Fruit fly (Drosophila melanogaster) whole organism, embryonic: ENCODE data around the gene Zn72D.

Source experiments
- B-H2 ChIP-seq: fragments of 200-800 bp; sonication (Bioruptor generic); optimal IDR thresholded peaks from 2 replicates; lab custom pipeline; 2018; ENCODE audit warnings: missing biosample characterization, mild to moderate bottlenecking, missing genetic modification characterization
- BEAF-32 ChIP-seq: fragments of 200-800 bp; sonication (Bioruptor generic); optimal IDR thresholded peaks from 3 replicates; lab custom pipeline; 2017; ENCODE audit warnings: missing biosample characterization, missing genetic modification characterization, mild to moderate bottlenecking, moderate library complexity, missing genetic modification reagents
- CG10147 ChIP-seq: fragments of 200-800 bp; sonication (Bioruptor generic); optimal IDR thresholded peaks from 2 replicates; lab custom pipeline; 2019; ENCODE audit warnings: missing biosample characterization, mild to moderate bottlenecking, missing genetic modification characterization, moderate library complexity
- CG10274 ChIP-seq: fragments of 200-800 bp; sonication (Bioruptor generic); optimal IDR thresholded peaks from 3 replicates; lab custom pipeline; 2017; ENCODE audit warnings: missing biosample characterization, mild to moderate bottlenecking, missing genetic modification characterization
- CG10366 ChIP-seq: fragments of 200-800 bp; sonication (Bioruptor generic); IDR thresholded peaks from 2 replicates; pipeline ENCODE4 v1.3.6; 2022; ENCODE audit warnings: missing biosample characterization, missing genetic modification characterization
- CG11695 ChIP-seq: fragments of 200-800 bp; sonication (Bioruptor generic); IDR thresholded peaks from 3 replicates; pipeline ENCODE4 v1.3.6; 2022; ENCODE audit warnings: missing biosample characterization, missing genetic modification characterization
- CG18764 ChIP-seq: fragments of 200-800 bp; sonication (Bioruptor generic); optimal IDR thresholded peaks from 3 replicates; lab custom pipeline; 2016; ENCODE audit warnings: missing biosample characterization, missing genetic modification characterization
- CG2712 ChIP-seq: fragments of 200-800 bp; optimal IDR thresholded peaks from 3 replicates; lab custom pipeline; 2019; ENCODE audit warnings: missing biosample characterization, mild to moderate bottlenecking, missing genetic modification characterization, moderate library complexity
- CG32532 ChIP-seq: fragments of 200-800 bp; sonication (Bioruptor generic); IDR thresholded peaks from 2 replicates; pipeline ENCODE4 v1.3.6; 2022; ENCODE audit warnings: missing biosample characterization, missing genetic modification characterization
- CG3281 ChIP-seq: fragments of 200-800 bp; sonication (Bioruptor generic); optimal IDR thresholded peaks from 3 replicates; lab custom pipeline; 2017; ENCODE audit warnings: missing biosample characterization, mild to moderate bottlenecking, missing genetic modification characterization
- CG34224 ChIP-seq: fragments of 200-800 bp; sonication (Bioruptor generic); IDR thresholded peaks from 3 replicates; pipeline ENCODE4 v1.3.6; 2022; ENCODE audit warnings: missing biosample characterization, missing genetic modification characterization; ENCODE audit not compliant: partially characterized antibody
- CG3838 ChIP-seq: fragments of 200-800 bp; sonication (Bioruptor generic); optimal IDR thresholded peaks from 3 replicates; lab custom pipeline; 2016; ENCODE audit warnings: missing biosample characterization, missing genetic modification characterization
- CG4328 ChIP-seq: fragments of 200-800 bp; sonication (Bioruptor generic); optimal IDR thresholded peaks from 3 replicates; lab custom pipeline; 2017; ENCODE audit warnings: missing biosample characterization, missing genetic modification reagents, missing genetic modification characterization
- CG4404 ChIP-seq: fragments of 200-800 bp; sonication (Bioruptor generic); IDR thresholded peaks from 2 replicates; pipeline ENCODE4 v1.3.6; 2022; ENCODE audit warnings: missing biosample characterization, missing genetic modification characterization
- CG4730 ChIP-seq: fragments of 200-800 bp; sonication (Bioruptor generic); IDR thresholded peaks from 2 replicates; pipeline ENCODE4 v1.3.6; 2022; ENCODE audit warnings: missing biosample characterization, missing genetic modification characterization
- CG5953 ChIP-seq: fragments of 200-800 bp; sonication (Bioruptor generic); IDR thresholded peaks from 2 replicates; pipeline ENCODE4 v1.3.6; 2022; ENCODE audit warnings: missing biosample characterization, missing genetic modification characterization
- CG6175 ChIP-seq: fragments of 200-800 bp; sonication (Bioruptor generic); IDR thresholded peaks from 3 replicates; pipeline ENCODE4 v1.3.6; 2022; ENCODE audit warnings: missing biosample characterization, missing genetic modification characterization
- CG6689 ChIP-seq: fragments of 200-800 bp; sonication (Bioruptor generic); IDR thresholded peaks from 2 replicates; pipeline ENCODE4 v1.3.6; 2022; ENCODE audit warnings: missing biosample characterization, missing genetic modification characterization
- CG6791 ChIP-seq: fragments of 200-800 bp; sonication (Bioruptor generic); IDR thresholded peaks from 3 replicates; pipeline ENCODE4 v1.3.6; 2022; ENCODE audit warnings: missing biosample characterization, missing genetic modification characterization; ENCODE audit not compliant: partially characterized antibody
- CG7786 ChIP-seq: fragments of 200-800 bp; sonication (Bioruptor generic); optimal IDR thresholded peaks from 2 replicates; lab custom pipeline; 2016; ENCODE audit warnings: missing biosample characterization, missing genetic modification characterization
- CG7839 ChIP-seq: fragments of 200-800 bp; sonication (Bioruptor generic); optimal IDR thresholded peaks from 3 replicates; lab custom pipeline; 2018; ENCODE audit warnings: missing biosample characterization, mild to moderate bottlenecking, missing genetic modification characterization, moderate library complexity
- CG9215 ChIP-seq: fragments of 200-800 bp; sonication (Bioruptor generic); IDR thresholded peaks from 2 replicates; pipeline ENCODE4 v1.3.6; 2022; ENCODE audit warnings: missing biosample characterization, missing genetic modification characterization
- CG9437 ChIP-seq: fragments of 200-800 bp; sonication (Bioruptor generic); optimal IDR thresholded peaks from 2 replicates; lab custom pipeline; 2018; ENCODE audit warnings: missing biosample characterization, mild to moderate bottlenecking, missing genetic modification characterization
- CG9727 ChIP-seq: fragments of 200-800 bp; sonication (Bioruptor generic); optimal IDR thresholded peaks from 3 replicates; lab custom pipeline; 2017; ENCODE audit warnings: missing biosample characterization, mild to moderate bottlenecking, missing genetic modification characterization
- CHES-1-like ChIP-seq: fragments of 200-800 bp; sonication (Bioruptor generic); optimal IDR thresholded peaks from 2 replicates; lab custom pipeline; 2016; ENCODE audit warnings: missing biosample characterization, missing genetic modification characterization
- Chrac-16 ChIP-seq: fragments of 200-800 bp; sonication (Bioruptor generic); optimal IDR thresholded peaks from 3 replicates; lab custom pipeline; 2016; ENCODE audit warnings: missing biosample characterization, missing genetic modification characterization
- Hmx ChIP-seq: fragments of 200-800 bp; sonication (Bioruptor generic); optimal IDR thresholded peaks from 2 replicates; lab custom pipeline; 2016; ENCODE audit warnings: missing biosample characterization, missing genetic modification characterization
- Hr51 ChIP-seq, 2 experiments: fragments of 200-800 bp; sonication (Bioruptor generic); optimal IDR thresholded peaks; 2 replicates in 1 of 2; 3 replicates in 1 of 2; lab custom pipeline; 2016 to 2018; ENCODE audit warnings: missing biosample characterization in 2 of 2, missing genetic modification characterization in 2 of 2, mild to moderate bottlenecking in 1 of 2, moderate library complexity in 1 of 2
- Med ChIP-seq: fragments of 200-800 bp; sonication (Bioruptor generic); peaks from one replicate; lab custom pipeline; 2016; ENCODE audit warnings: missing biosample characterization, missing genetic modification characterization, mild to moderate bottlenecking, inconsistent platforms, moderate library complexity
- Meics ChIP-seq: fragments of 200-800 bp; sonication (Bioruptor generic); optimal IDR thresholded peaks from 2 replicates; lab custom pipeline; 2017; ENCODE audit warnings: missing biosample characterization, mild to moderate bottlenecking, missing genetic modification characterization
- PHDP ChIP-seq: fragments of 200-800 bp; sonication (Bioruptor generic); optimal IDR thresholded peaks from 3 replicates; lab custom pipeline; 2018; ENCODE audit warnings: missing biosample characterization, mild to moderate bottlenecking, missing genetic modification characterization, moderate library complexity
- Pdp1 ChIP-seq, 2 experiments: fragments of 200-800 bp; sonication (Bioruptor generic); optimal IDR thresholded peaks; 3 replicates each; lab custom pipeline; 2016; ENCODE audit warnings: missing biosample characterization in 2 of 2, missing genetic modification characterization in 2 of 2, mild to moderate bottlenecking in 1 of 2, moderate library complexity in 1 of 2
- Ptx1 ChIP-seq: fragments of 200-800 bp; sonication (Bioruptor generic); IDR thresholded peaks from 2 replicates; pipeline ENCODE4 v1.3.6; 2022; ENCODE audit warnings: missing biosample characterization, missing genetic modification characterization
- Xbp1 ChIP-seq: fragments of 200-800 bp; sonication (Bioruptor generic); optimal IDR thresholded peaks from 3 replicates; lab custom pipeline; 2016; ENCODE audit warnings: missing biosample characterization, mild to moderate bottlenecking, missing genetic modification characterization
- bcd ChIP-seq: fragments of 200-800 bp; sonication (Bioruptor generic); optimal IDR thresholded peaks from 2 replicates; lab custom pipeline; 2017; ENCODE audit warnings: missing biosample characterization, mild to moderate bottlenecking, missing genetic modification characterization
- btn ChIP-seq: fragments of 200-800 bp; sonication (Bioruptor generic); optimal IDR thresholded peaks from 2 replicates; lab custom pipeline; 2016; ENCODE audit warnings: missing biosample characterization, missing genetic modification characterization
- cg ChIP-seq: fragments of 200-800 bp; sonication (Bioruptor generic); optimal IDR thresholded peaks from 3 replicates; lab custom pipeline; 2019; ENCODE audit warnings: missing biosample characterization, mild to moderate bottlenecking, missing genetic modification characterization, moderate library complexity
- dm ChIP-seq: fragments of 200-800 bp; sonication (Bioruptor generic); optimal IDR thresholded peaks from 3 replicates; lab custom pipeline; 2016; ENCODE audit warnings: missing biosample characterization, missing genetic modification characterization
- gem ChIP-seq: fragments of 200-800 bp; sonication (Bioruptor generic); optimal IDR thresholded peaks from 2 replicates; lab custom pipeline; 2019; ENCODE audit warnings: missing biosample characterization, mild to moderate bottlenecking, missing genetic modification characterization, moderate library complexity
- grau ChIP-seq: fragments of 200-800 bp; optimal IDR thresholded peaks from 3 replicates; lab custom pipeline; 2019; ENCODE audit warnings: missing biosample characterization, mild to moderate bottlenecking, missing genetic modification characterization, moderate library complexity
- lab ChIP-seq: fragments of 200-800 bp; sonication (Bioruptor generic); optimal IDR thresholded peaks from 3 replicates; lab custom pipeline; 2017; ENCODE audit warnings: missing biosample characterization, missing genetic modification characterization, mild to moderate bottlenecking, moderate library complexity, missing genetic modification reagents
- nmo ChIP-seq: fragments of 200-800 bp; sonication (Bioruptor generic); optimal IDR thresholded peaks from 2 replicates; lab custom pipeline; 2018; ENCODE audit warnings: missing biosample characterization, mild to moderate bottlenecking, missing genetic modification characterization, moderate library complexity
- pan ChIP-seq, 4 experiments: fragments of >200 bp in 3 of 4; fragments of 200-800 bp in 1 of 4; sonication (Bioruptor generic) in 1 of 4; optimal IDR thresholded peaks in 3 of 4; IDR thresholded peaks in 1 of 4; 2 replicates each; pipeline versions ENCODE4 v1.3.6 to Lab custom; 2017 to 2022; ENCODE audit warnings: missing biosample characterization in 2 of 4, missing genetic modification characterization in 2 of 4, mixed read lengths in 1 of 4
- row ChIP-seq: fragments of 200-800 bp; sonication (Bioruptor generic); IDR thresholded peaks from 3 replicates; pipeline ENCODE4 v1.3.6; 2022; ENCODE audit warnings: missing biosample characterization, missing genetic modification characterization
- seq ChIP-seq: fragments of 200-800 bp; sonication (Bioruptor generic); IDR thresholded peaks from 2 replicates; pipeline ENCODE4 v1.3.6; 2022; ENCODE audit warnings: missing biosample characterization, missing genetic modification characterization
- tgo ChIP-seq: fragments of 200-800 bp; sonication (Bioruptor generic); IDR thresholded peaks from 3 replicates; pipeline ENCODE4 v1.3.6; 2022; ENCODE audit warnings: missing biosample characterization, missing genetic modification characterization
- tio ChIP-seq: fragments of 200-800 bp; sonication (Bioruptor generic); optimal IDR thresholded peaks from 2 replicates; lab custom pipeline; 2017; ENCODE audit warnings: missing biosample characterization, missing genetic modification characterization, inconsistent platforms
- tx ChIP-seq: fragments of 200-800 bp; sonication (Bioruptor generic); optimal IDR thresholded peaks from 2 replicates; lab custom pipeline; 2016; ENCODE audit warnings: missing biosample characterization, missing genetic modification characterization

Zn72D gene

DNA sequence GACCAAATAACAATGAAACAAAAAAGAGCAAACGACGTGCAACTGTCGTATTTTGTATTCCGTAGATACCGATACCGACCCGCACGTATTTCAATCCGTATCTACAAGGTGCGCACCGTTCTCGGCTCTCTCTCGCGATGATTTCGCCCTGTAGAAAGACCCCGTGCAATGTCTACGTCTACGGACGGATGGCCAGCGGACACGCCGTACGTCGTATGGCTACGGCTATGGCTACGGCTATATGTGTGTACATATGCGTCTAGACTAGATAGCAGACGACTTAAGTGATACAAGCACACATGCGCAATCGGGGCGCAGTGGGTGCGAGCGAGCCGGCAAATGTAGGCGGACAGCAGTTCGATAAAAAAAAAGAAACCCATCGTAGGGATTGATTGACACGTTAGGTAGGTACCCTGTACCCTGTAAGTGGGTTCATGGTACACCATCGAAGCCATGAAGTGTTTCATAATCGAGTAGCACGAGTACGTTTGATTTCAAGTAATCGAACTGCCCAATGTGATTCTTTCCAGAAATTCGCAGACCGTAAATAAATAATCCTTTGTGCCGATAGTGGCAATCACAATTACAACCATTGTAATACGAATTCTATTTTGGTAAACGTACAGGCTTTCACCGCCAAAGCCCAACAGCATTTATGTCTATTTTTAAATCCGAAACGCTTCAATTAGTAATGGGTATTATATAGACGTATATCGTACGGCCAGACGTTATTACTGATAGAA lies 37.2 kb upstream of the Zn72D start:
- peak; percentile 94 for TF ChIP-seq Med (GFP tag; lab: Kevin White, UChicago)
- peak; percentile 34 for TF ChIP-seq Chrac-16 (GFP tag; lab: Kevin White, UChicago)
- TF ChIP-seq CG10147 (GFP tag; lab: Kevin White, UChicago): peak; percentile 43
- TF ChIP-seq CHES-1-like: peak; percentile 46
- no peak for TF ChIP-seq B-H2 (GFP tag; lab: Kevin White, UChicago)
- no peak for TF ChIP-seq CG3838 (GFP tag; lab: Kevin White, UChicago)
- peak; percentile 35; the same call in 1 of the 2 replicates for TF ChIP-seq Ptx1 (GFP tag; lab: Robert Waterston, UW)
- TF ChIP-seq CG5953 (GFP tag; lab: Robert Waterston, UW): no peak
- TF ChIP-seq tx (GFP tag; lab: Kevin White, UChicago): peak; percentile 19
- TF ChIP-seq nmo (GFP tag; lab: Kevin White, UChicago): peak; percentile 33
- TF ChIP-seq CG4328 (GFP tag; lab: Kevin White, UChicago): peak; percentile 27
- TF ChIP-seq gem (tag; lab: Kevin White, UChicago): peak; percentile 57
- peak; percentile 6 for TF ChIP-seq Xbp1 (GFP tag; lab: Kevin White, UChicago)
- peak; percentile 24; the same call in 1 of the 3 replicates for TF ChIP-seq CG11695 (GFP tag; lab: Robert Waterston, UW)
- 0 out of 2 replicates have a peak, but pooled peaks have one; percentile 25 for TF ChIP-seq CG6689 (GFP tag; lab: Robert Waterston, UW)
- TF ChIP-seq row: peak; percentile 80
- TF ChIP-seq grau: peak; percentile 54
- no peak for TF ChIP-seq pan (optimal IDR thresholded peaks at IDR 0.05; lab: Kevin White, UChicago)
- TF ChIP-seq pan (GFP tag; optimal IDR thresholded peaks at IDR 0.05 in 1 of 2, IDR thresholded peaks at IDR 0.05 in 1 of 2): peak in 1 of 2 experiments; percentile 26
- TF ChIP-seq CG9215 (GFP tag; lab: Robert Waterston, UW): peak; percentile 38; the same call in 1 of the 2 replicates
- TF ChIP-seq CG9727: peak; percentile 29
- no peak for TF ChIP-seq CG34224 (GFP tag; lab: Robert Waterston, UW)
- peak; percentile 42 for TF ChIP-seq CG7786 (GFP tag; lab: Kevin White, UChicago)
- no peak for TF ChIP-seq tgo
- TF ChIP-seq bcd (GFP tag; lab: Kevin White, UChicago): peak; percentile 29
- peak; percentile 35 for TF ChIP-seq cg
- 0 out of 2 replicates have a peak, but pooled peaks have one; percentile 26 for TF ChIP-seq seq (GFP tag; lab: Robert Waterston, UW)
- TF ChIP-seq CG7839 (tag; lab: Kevin White, UChicago): peak; percentile 70
- peak; percentile 28 for TF ChIP-seq Meics (GFP tag; lab: Kevin White, UChicago)
- no peak for TF ChIP-seq CG18764 (GFP tag; lab: Kevin White, UChicago)
- TF ChIP-seq Pdp1 (GFP tag; optimal IDR thresholded peaks at IDR 0.05; lab: Kevin White, UChicago): peak in 1 of 2 experiments; percentile 21
- TF ChIP-seq CG6175 (GFP tag; lab: Robert Waterston, UW): no peak
- TF ChIP-seq tio: peak; percentile 40
- no peak for TF ChIP-seq dm (GFP tag; lab: Kevin White, UChicago)
- TF ChIP-seq Hr51 (GFP tag; optimal IDR thresholded peaks at IDR 0.05; lab: Kevin White, UChicago): peak in 1 of 2 experiments; percentile 44
- no peak for TF ChIP-seq btn (GFP tag; lab: Kevin White, UChicago)
- TF ChIP-seq Hmx: no peak
- peak; percentile 8 for TF ChIP-seq CG3281 (GFP tag; lab: Kevin White, UChicago)
- no peak for TF ChIP-seq CG10366 (GFP tag; lab: Robert Waterston, UW)
- TF ChIP-seq CG32532 (GFP tag; lab: Robert Waterston, UW): peak; percentile 37
- TF ChIP-seq CG2712 (tag; lab: Kevin White, UChicago): no peak
- TF ChIP-seq CG4404 (GFP tag; lab: Robert Waterston, UW): no peak
- no peak for TF ChIP-seq BEAF-32 (GFP tag; lab: Kevin White, UChicago)
- peak; percentile 16 for TF ChIP-seq CG10274
- peak; percentile 63 for TF ChIP-seq lab (GFP tag; lab: Kevin White, UChicago)
- peak; percentile 53 for TF ChIP-seq CG9437 (GFP tag; lab: Kevin White, UChicago)
- peak; percentile 17 for TF ChIP-seq PHDP (tag; lab: Kevin White, UChicago)
- TF ChIP-seq CG4730 (GFP tag; lab: Robert Waterston, UW): 0 out of 2 replicates have a peak, but pooled peaks have one; percentile 14
- no peak for TF ChIP-seq CG6791 (GFP tag; lab: Robert Waterston, UW)
